Worm (Caenorhabditis elegans) whole organism, L1 larva: ENCODE results near the gene srx-2.

Source experiments
- C04F5.9 ChIP-seq: sonication (generic microtip); optimal IDR thresholded peaks from 2 replicates; lab custom pipeline; 2016; ENCODE audit warnings: missing genetic modification characterization, missing compliant biosample characterization
- aha-1 ChIP-seq: fragments of 150-350 bp; optimal IDR thresholded peaks from 2 replicates; lab custom pipeline; 2014; ENCODE audit warnings: missing biosample characterization, missing genetic modification characterization
- blmp-1 ChIP-seq: fragments of 150-350 bp; optimal IDR thresholded peaks from 2 replicates; lab custom pipeline; 2014; ENCODE audit warnings: missing biosample characterization, missing genetic modification characterization
- ceh-63 ChIP-seq: fragments of 200-800 bp; sonication (Bioruptor generic); optimal IDR thresholded peaks from 2 replicates; lab custom pipeline; 2018; ENCODE audit warnings: mild to moderate bottlenecking, missing genetic modification characterization, missing compliant biosample characterization
- ceh-8 ChIP-seq: fragments of 200-800 bp; sonication (Bioruptor generic); optimal IDR thresholded peaks from 2 replicates; lab custom pipeline; 2018; ENCODE audit warnings: mild to moderate bottlenecking, missing genetic modification characterization, moderate library complexity, missing compliant biosample characterization
- efl-1 ChIP-seq, 4 experiments: fragments of 150-350 bp; optimal IDR thresholded peaks in 3 of 4; peaks in 1 of 4; 1 replicate in 1 of 4; 2 replicates in 3 of 4; lab custom pipeline; 2014; ENCODE audit warnings: missing biosample characterization in 2 of 4, missing genetic modification characterization in 2 of 4, missing genetic modification reagents in 2 of 4
- efl-3 ChIP-seq: fragments of 200-800 bp; sonication (Bioruptor generic); optimal IDR thresholded peaks from 2 replicates; lab custom pipeline; 2018; ENCODE audit warnings: mild to moderate bottlenecking, missing genetic modification characterization, missing compliant biosample characterization
- egl-27 ChIP-seq, 2 experiments: fragments of 150-350 bp in 1 of 2; sonication (generic microtip); optimal IDR thresholded peaks; 3 replicates each; lab custom pipeline; 2017 to 2018; ENCODE audit warnings: missing biosample characterization in 2 of 2, missing genetic modification characterization in 2 of 2, missing genetic modification reagents in 2 of 2
- fkh-10 ChIP-seq: sonication (generic microtip); optimal IDR thresholded peaks from 2 replicates; lab custom pipeline; 2017; ENCODE audit warnings: missing biosample characterization, missing genetic modification reagents, missing genetic modification characterization
- fkh-8 ChIP-seq: sonication (generic microtip); optimal IDR thresholded peaks from 2 replicates; lab custom pipeline; 2016; ENCODE audit warnings: mild to moderate bottlenecking, missing genetic modification characterization, missing compliant biosample characterization
- fos-1 ChIP-seq: fragments of 150-350 bp; optimal IDR thresholded peaks from 2 replicates; lab custom pipeline; 2014; ENCODE audit warnings: missing biosample characterization, missing genetic modification characterization
- hlh-17 ChIP-seq: fragments of 200-800 bp; sonication (Bioruptor generic); optimal IDR thresholded peaks from 2 replicates; lab custom pipeline; 2018; ENCODE audit warnings: missing genetic modification characterization, mild to moderate bottlenecking, missing compliant biosample characterization, moderate library complexity, borderline replicate concordance
- hlh-4 ChIP-seq: sonication (generic microtip); optimal IDR thresholded peaks from 2 replicates; lab custom pipeline; 2016; ENCODE audit warnings: mild to moderate bottlenecking, missing genetic modification characterization, missing compliant biosample characterization
- isw-1 ChIP-seq: fragments of 200-800 bp; sonication (Bioruptor generic); IDR thresholded peaks from 2 replicates; pipeline ENCODE4 v1.3.6; 2022; ENCODE audit warnings: missing genetic modification characterization, missing compliant biosample characterization
- jun-1 ChIP-seq: fragments of 150-350 bp; optimal IDR thresholded peaks from 2 replicates; lab custom pipeline; 2014; ENCODE audit warnings: missing biosample characterization, missing genetic modification reagents, missing genetic modification characterization
- lin-13 ChIP-seq: fragments of 150-350 bp; optimal IDR thresholded peaks from 2 replicates; lab custom pipeline; 2014; ENCODE audit warnings: missing biosample characterization, missing genetic modification reagents, missing genetic modification characterization
- lin-15B ChIP-seq: fragments of 150-350 bp; sonication (generic microtip); optimal IDR thresholded peaks from 3 replicates; lab custom pipeline; 2014; ENCODE audit warnings: missing biosample characterization, missing genetic modification characterization
- lin-39 ChIP-seq: fragments of 150-350 bp; optimal IDR thresholded peaks from 2 replicates; lab custom pipeline; 2014; ENCODE audit warnings: missing biosample characterization, missing genetic modification reagents, missing genetic modification characterization
- mdl-1 ChIP-seq, 2 experiments: fragments of 150-350 bp; optimal IDR thresholded peaks; 2 replicates each; lab custom pipeline; 2014 to 2017; ENCODE audit warnings: missing biosample characterization in 2 of 2, missing genetic modification characterization in 2 of 2, inconsistent platforms in 1 of 2
- nhr-76 ChIP-seq: sonication (generic microtip); optimal IDR thresholded peaks from 2 replicates; lab custom pipeline; 2017; ENCODE audit warnings: missing biosample characterization, missing genetic modification characterization
- nhr-77 ChIP-seq: fragments of 150-350 bp; optimal IDR thresholded peaks from 2 replicates; lab custom pipeline; 2014; ENCODE audit warnings: missing biosample characterization, missing genetic modification characterization
- nhr-84 ChIP-seq: sonication (generic microtip); optimal IDR thresholded peaks from 2 replicates; lab custom pipeline; 2017; ENCODE audit warnings: missing biosample characterization, missing genetic modification characterization
- nhr-85 ChIP-seq: sonication (generic microtip); peaks from one replicate; lab custom pipeline; 2016; ENCODE audit warnings: missing genetic modification characterization, inconsistent platforms, missing compliant biosample characterization
- pax-3 ChIP-seq: fragments of 200-800 bp; sonication (Bioruptor generic); optimal IDR thresholded peaks from 2 replicates; lab custom pipeline; 2018; ENCODE audit warnings: mild to moderate bottlenecking, missing genetic modification characterization, moderate library complexity, missing compliant biosample characterization
- snpc-4 ChIP-seq: fragments of 150-350 bp; optimal IDR thresholded peaks from 2 replicates; lab custom pipeline; 2014; ENCODE audit warnings: missing biosample characterization, missing genetic modification characterization
- sptf-1 ChIP-seq: fragments of 150-350 bp; optimal IDR thresholded peaks from 2 replicates; lab custom pipeline; 2014; ENCODE audit warnings: missing biosample characterization, missing genetic modification characterization
- swsn-7 ChIP-seq: sonication (generic microtip); optimal IDR thresholded peaks from 2 replicates; lab custom pipeline; 2016; ENCODE audit warnings: missing genetic modification characterization, missing compliant biosample characterization
- tlp-1 ChIP-seq: fragments of 150-350 bp; optimal IDR thresholded peaks from 2 replicates; lab custom pipeline; 2014; ENCODE audit warnings: missing biosample characterization, missing genetic modification characterization
- unc-30 ChIP-seq: sonication (generic microtip); optimal IDR thresholded peaks from 2 replicates; lab custom pipeline; 2017; ENCODE audit warnings: missing biosample characterization, missing genetic modification characterization
- unc-86 ChIP-seq: sonication (generic microtip); optimal IDR thresholded peaks from 2 replicates; lab custom pipeline; 2016; ENCODE audit warnings: missing genetic modification characterization, missing compliant biosample characterization
- unc-98 ChIP-seq: fragments of 200-800 bp; sonication (Bioruptor generic); IDR thresholded peaks from 2 replicates; pipeline ENCODE4 v1.3.6; 2022; ENCODE audit warnings: missing genetic modification characterization, missing compliant biosample characterization
- xbp-1 ChIP-seq: sonication (generic microtip); optimal IDR thresholded peaks from 2 replicates; lab custom pipeline; 2016; ENCODE audit warnings: missing genetic modification characterization, missing compliant biosample characterization
- ztf-11 ChIP-seq, 2 experiments: sonication (generic microtip); optimal IDR thresholded peaks; 2 replicates each; lab custom pipeline; 2016 to 2017; ENCODE audit warnings: missing genetic modification characterization in 2 of 2, missing biosample characterization in 1 of 2, missing compliant biosample characterization in 1 of 2
- ztf-4 ChIP-seq: fragments of 150-350 bp; optimal IDR thresholded peaks from 2 replicates; lab custom pipeline; 2014; ENCODE audit warnings: missing biosample characterization, missing genetic modification characterization

The srx-2 gene

ce11 chrV:8977895-8978294 lies 31.4 kb upstream of the srx-2 start:
- TF ChIP-seq hlh-17 (GFP tag; lab: Kevin White, UChicago) (no peak), efl-1 (optimal IDR thresholded peaks at IDR 0.05; lab: Kevin White, UChicago) (no peak), efl-1 (GFP tag; optimal IDR thresholded peaks at IDR 0.05 in 1 of 2; lab: Kevin White, UChicago) (peak in 1 of 2 experiments; percentile 62), sptf-1 (no peak), aha-1 (tag; lab: Kevin White, UChicago) (no peak)

- TF ChIP-seq ztf-11 (tag; optimal IDR thresholded peaks at IDR 0.05; lab: Kevin White, UChicago): no peak
- TF ChIP-seq ceh-8 (GFP tag; lab: Kevin White, UChicago): peak; percentile 83
Observed at ce11 chrV:8980845-8981244, 28.4 kb upstream of the srx-2 start, which contains the start of gene str-84. TSS of gene str-84 (minus strand) at chrV:8980945.

- TF ChIP-seq efl-3 (no peak), tlp-1 (tag; lab: Kevin White, UChicago) (no peak), fkh-10 (GFP tag; lab: Kevin White, UChicago) (no peak), egl-27 (tag; optimal IDR thresholded peaks at IDR 0.05; lab: Kevin White, UChicago) (no peak), nhr-85 (tag; lab: Kevin White, UChicago) (no peak), nhr-84 (tag; lab: Kevin White, UChicago) (no peak), swsn-7 (no peak), efl-1 (optimal IDR thresholded peaks at IDR 0.05; lab: Kevin White, UChicago) (no peak), efl-1 (GFP tag; optimal IDR thresholded peaks at IDR 0.05 in 1 of 2; lab: Kevin White, UChicago) (no peak), jun-1 (tag; lab: Kevin White, UChicago) (no peak), fos-1 (no peak), isw-1 (GFP tag; lab: Robert Waterston, UW) (no peak), unc-30 (tag; lab: Kevin White, UChicago) (no peak), pax-3 (tag; lab: Kevin White, UChicago) (no peak), blmp-1 (no peak)
Observed at ce11 chrV:8983604-8984003, 25.7 kb upstream of the srx-2 start, which contains the start of gene str-86. TSS of gene str-86 (minus strand) at chrV:8983704.

ce11 chrV:8984783-8985182 lies 24.5 kb upstream of the srx-2 start:
- TF ChIP-seq lin-15B (tag; lab: Kevin White, UChicago) (no peak), fkh-8 (tag; lab: Kevin White, UChicago) (no peak), C04F5.9 (no peak), unc-86 (tag; lab: Kevin White, UChicago) (no peak), efl-1 (optimal IDR thresholded peaks at IDR 0.05; lab: Kevin White, UChicago) (no peak), efl-1 (GFP tag; optimal IDR thresholded peaks at IDR 0.05 in 1 of 2; lab: Kevin White, UChicago) (peak in 1 of 2 experiments; percentile 92), nhr-84 (tag; lab: Kevin White, UChicago) (no peak), ztf-4 (tag; lab: Kevin White, UChicago) (no peak)

ce11 chrV:8985740-8986139 lies 23.5 kb upstream of the srx-2 start, which contains the start of gene str-85:
TSS of gene str-85 (minus strand) at chrV:8985840.
- TF ChIP-seq fkh-8 (tag; lab: Kevin White, UChicago) (no peak), unc-98 (GFP tag; lab: Robert Waterston, UW) (no peak), nhr-77 (no peak), mdl-1 (tag; optimal IDR thresholded peaks at IDR 0.05; lab: Kevin White, UChicago) (no peak), ceh-63 (GFP tag; lab: Kevin White, UChicago) (no peak), fkh-10 (GFP tag; lab: Kevin White, UChicago) (no peak), lin-13 (GFP tag; lab: Kevin White, UChicago) (no peak), isw-1 (GFP tag; lab: Robert Waterston, UW) (no peak), nhr-76 (tag; lab: Kevin White, UChicago) (no peak), xbp-1 (no peak), hlh-4 (tag; lab: Kevin White, UChicago) (no peak), lin-39 (tag; lab: Kevin White, UChicago) (no peak), snpc-4 (tag; lab: Kevin White, UChicago) (no peak), ceh-8 (GFP tag; lab: Kevin White, UChicago) (no peak)
